Worm (Caenorhabditis elegans) whole organism, L2 larva: ENCODE results near the gene eff-1.

ENCODE experiments used
- nhr-11 ChIP-seq: fragments of 150-350 bp; optimal IDR thresholded peaks from 2 replicates; lab custom pipeline; 2014; ENCODE audit warnings: missing biosample characterization, missing genetic modification characterization
- unc-62 ChIP-seq: fragments of 150-350 bp; optimal IDR thresholded peaks from 2 replicates; lab custom pipeline; 2014; ENCODE audit warnings: missing biosample characterization, missing genetic modification reagents, missing genetic modification characterization

ce11 chrII:8329462-8329861 lies 17.0 kb upstream of the eff-1 start, which contains the start of gene C26D10.4:
- TF ChIP-seq unc-62 (GFP tag; lab: Kevin White, UChicago): no peak
- no peak for TF ChIP-seq nhr-11 (tag; lab: Kevin White, UChicago)
